Fruit fly (Drosophila melanogaster) whole organism, wandering third instar larva: ENCODE data around the gene GatA.

Source experiments
- Abd-B ChIP-seq: fragments of >200 bp; optimal IDR thresholded peaks from 2 replicates; lab custom pipeline; 2017; ENCODE audit warnings: missing biosample characterization, missing genetic modification characterization
- CG32264 ChIP-seq: fragments of 200-800 bp; sonication (Bioruptor generic); optimal IDR thresholded peaks from 2 replicates; lab custom pipeline; 2016; ENCODE audit warnings: missing biosample characterization, missing genetic modification characterization
- CG9705 ChIP-seq: fragments of 200-800 bp; sonication (Bioruptor generic); optimal IDR thresholded peaks from 2 replicates; lab custom pipeline; 2018; ENCODE audit warnings: missing biosample characterization, mild to moderate bottlenecking, missing genetic modification characterization
- CrebA ChIP-seq: fragments of 200-800 bp; sonication (Bioruptor generic); optimal IDR thresholded peaks from 2 replicates; lab custom pipeline; 2016; ENCODE audit warnings: missing biosample characterization, mild to moderate bottlenecking, missing genetic modification characterization, borderline replicate concordance
- Dfd ChIP-seq: fragments of >200 bp; optimal IDR thresholded peaks from 2 replicates; lab custom pipeline; 2017; ENCODE audit warnings: missing biosample characterization, missing genetic modification characterization
- Dif ChIP-seq: fragments of 200-275, 200-300 bp; sonication (Bioruptor generic); optimal IDR thresholded peaks from 2 replicates; lab custom pipeline; 2018; ENCODE audit warnings: missing biosample characterization, missing genetic modification characterization; ENCODE audit not compliant: partially characterized antibody
- GATAd ChIP-seq: sonication (Bioruptor generic); optimal IDR thresholded peaks from 2 replicates; lab custom pipeline; 2016; ENCODE audit warnings: missing biosample characterization, missing genetic modification characterization
- HLH106 ChIP-seq: fragments of 200-800 bp; optimal IDR thresholded peaks from 3 replicates; lab custom pipeline; 2019; ENCODE audit warnings: missing biosample characterization, mild to moderate bottlenecking, missing genetic modification characterization, moderate library complexity
- Hnf4 ChIP-seq: fragments of 200-800 bp; sonication (Bioruptor generic); optimal IDR thresholded peaks from 2 replicates; lab custom pipeline; 2016; ENCODE audit warnings: missing biosample characterization, mild to moderate bottlenecking, missing genetic modification characterization
- Hr78 ChIP-seq: fragments of >200 bp; optimal IDR thresholded peaks from 2 replicates; lab custom pipeline; 2017; ENCODE audit warnings: missing biosample characterization, missing genetic modification characterization
- Hr83 ChIP-seq: fragments of 200-300 bp; sonication (Bioruptor generic); optimal IDR thresholded peaks from 2 replicates; lab custom pipeline; 2016; ENCODE audit warnings: missing biosample characterization, mild to moderate bottlenecking, missing genetic modification characterization, moderate library complexity; ENCODE audit not compliant: poor library complexity, severe bottlenecking
- Jra ChIP-seq: sonication (Bioruptor generic); optimal IDR thresholded peaks from 2 replicates; lab custom pipeline; 2016; ENCODE audit warnings: missing biosample characterization, missing genetic modification characterization
- Mio ChIP-seq: sonication (Bioruptor generic); optimal IDR thresholded peaks from 2 replicates; lab custom pipeline; 2016; ENCODE audit warnings: missing biosample characterization, missing genetic modification characterization
- Myc ChIP-seq: fragments of >200 bp; optimal IDR thresholded peaks from 2 replicates; lab custom pipeline; 2017
- N ChIP-seq: fragments of >200 bp; optimal IDR thresholded peaks from 2 replicates; lab custom pipeline; 2018; ENCODE audit warnings: missing biosample characterization, missing external identifiers, missing genetic modification characterization
- OdsH ChIP-seq: fragments of 200-800 bp; sonication (Bioruptor generic); optimal IDR thresholded peaks from 2 replicates; lab custom pipeline; 2016; ENCODE audit warnings: missing biosample characterization, mild to moderate bottlenecking, missing genetic modification characterization
- Rel ChIP-seq, 2 experiments: fragments of 200-800 bp; sonication (Bioruptor generic) in 1 of 2; optimal IDR thresholded peaks; 2 replicates in 1 of 2; 3 replicates in 1 of 2; lab custom pipeline; 2016 to 2019; ENCODE audit warnings: mild to moderate bottlenecking in 2 of 2, missing biosample characterization in 2 of 2, missing genetic modification characterization in 2 of 2, moderate library complexity in 1 of 2
- Sp1 ChIP-seq: fragments of 200-800 bp; sonication (Bioruptor generic); optimal IDR thresholded peaks from 3 replicates; lab custom pipeline; 2019; ENCODE audit warnings: missing biosample characterization, mild to moderate bottlenecking, missing genetic modification characterization, moderate library complexity
- Vsx2 ChIP-seq: fragments of 200-300, 225-300 bp; sonication (Bioruptor generic); optimal IDR thresholded peaks from 2 replicates; lab custom pipeline; 2018; ENCODE audit warnings: missing biosample characterization, missing genetic modification characterization; ENCODE audit not compliant: partially characterized antibody
- br ChIP-seq: fragments of 200-800 bp; sonication (Bioruptor generic); optimal IDR thresholded peaks from 2 replicates; lab custom pipeline; 2016; ENCODE audit warnings: missing biosample characterization, missing genetic modification characterization
- brk ChIP-seq: fragments of 200-800 bp; sonication (Bioruptor generic); optimal IDR thresholded peaks from 2 replicates; lab custom pipeline; 2016; ENCODE audit warnings: missing biosample characterization, mild to moderate bottlenecking, missing genetic modification characterization
- dl ChIP-seq, 2 experiments: fragments of 175-275, 200-275 bp in 1 of 2; fragments of 200-275 bp in 1 of 2; sonication (Bioruptor generic); optimal IDR thresholded peaks; lab custom pipeline; 2018; ENCODE audit warnings: mild to moderate bottlenecking in 2 of 2, missing biosample characterization in 2 of 2, missing genetic modification characterization in 2 of 2, moderate library complexity in 2 of 2; ENCODE audit not compliant: partially characterized antibody in 2 of 2, insufficient read depth in 1 of 2
- dmrt93B ChIP-seq: fragments of 200-800 bp; sonication (Bioruptor generic); optimal IDR thresholded peaks from 2 replicates; lab custom pipeline; 2018; ENCODE audit warnings: missing biosample characterization, mild to moderate bottlenecking, missing genetic modification characterization
- dsf ChIP-seq: sonication (Bioruptor generic); optimal IDR thresholded peaks from 2 replicates; lab custom pipeline; 2016; ENCODE audit warnings: missing biosample characterization, missing genetic modification characterization, borderline replicate concordance
- ey ChIP-seq: fragments of 200-800 bp; sonication (Bioruptor generic); optimal IDR thresholded peaks from 2 replicates; lab custom pipeline; 2016; ENCODE audit warnings: missing biosample characterization, missing genetic modification characterization
- foxo ChIP-seq, 2 experiments: fragments of 200-800 bp; sonication (Bioruptor generic); optimal IDR thresholded peaks; 2 replicates in 1 of 2; 3 replicates in 1 of 2; lab custom pipeline; 2016 to 2017; ENCODE audit warnings: missing biosample characterization in 2 of 2, missing genetic modification characterization in 2 of 2
- fru ChIP-seq: fragments of 200-800 bp; sonication (Bioruptor generic); optimal IDR thresholded peaks from 3 replicates; lab custom pipeline; 2016; ENCODE audit warnings: missing biosample characterization, mild to moderate bottlenecking, missing genetic modification characterization
- h ChIP-seq: fragments of 200-800 bp; sonication (Bioruptor generic); optimal IDR thresholded peaks from 3 replicates; lab custom pipeline; 2016; ENCODE audit warnings: missing biosample characterization, mild to moderate bottlenecking, missing genetic modification characterization
- jim ChIP-seq: fragments of 175-275, 200-325 bp; sonication (Bioruptor generic); optimal IDR thresholded peaks from 2 replicates; lab custom pipeline; 2016; ENCODE audit warnings: missing biosample characterization, mild to moderate bottlenecking, missing genetic modification characterization
- lola ChIP-seq: fragments of >200 bp; optimal IDR thresholded peaks from 2 replicates; lab custom pipeline; 2017; ENCODE audit warnings: missing biosample characterization, missing genetic modification characterization
- pan ChIP-seq: fragments of >200 bp; optimal IDR thresholded peaks from 2 replicates; lab custom pipeline; 2017
- psq ChIP-seq: fragments of 200-800 bp; sonication (Bioruptor generic); optimal IDR thresholded peaks from 3 replicates; lab custom pipeline; 2017; ENCODE audit warnings: missing biosample characterization, mild to moderate bottlenecking, missing genetic modification characterization, moderate library complexity
- rgr ChIP-seq: fragments of 200-800 bp; sonication (Bioruptor generic); optimal IDR thresholded peaks from 3 replicates; lab custom pipeline; 2016; ENCODE audit warnings: missing biosample characterization, mild to moderate bottlenecking, missing genetic modification characterization
- sage ChIP-seq: fragments of 200-800 bp; sonication (Bioruptor generic); optimal IDR thresholded peaks from 2 replicates; lab custom pipeline; 2016; ENCODE audit warnings: missing biosample characterization, mild to moderate bottlenecking, missing genetic modification characterization
- sv ChIP-seq: fragments of 200-800 bp; sonication (Bioruptor generic); optimal IDR thresholded peaks from 3 replicates; lab custom pipeline; 2016; ENCODE audit warnings: missing biosample characterization, missing genetic modification characterization
- tai ChIP-seq: sonication (Bioruptor generic); optimal IDR thresholded peaks from 2 replicates; lab custom pipeline; 2016; ENCODE audit warnings: missing biosample characterization, missing genetic modification characterization
- usp ChIP-seq: fragments of >200 bp; optimal IDR thresholded peaks from 2 replicates; lab custom pipeline; 2017; ENCODE audit warnings: missing biosample characterization, missing genetic modification characterization
- woc ChIP-seq: sonication (Bioruptor generic); optimal IDR thresholded peaks from 2 replicates; lab custom pipeline; 2016; ENCODE audit warnings: missing biosample characterization, mild to moderate bottlenecking, missing genetic modification characterization

The GatA gene

dm6 chr3R:18983614-18984185 lies 45.0 kb downstream of the GatA start, which contains the start of the genes snRNP-U1-C and gukh:
Gene snRNP-U1-C, minus strand, starts transcription at chr3R:18983650.
Gene gukh, plus strand, starts transcription at chr3R:18984025.
- TF ChIP-seq CrebA (GFP tag; lab: Kevin White, UChicago) (no peak), tai (GFP tag; lab: Kevin White, UChicago) (no peak), brk (GFP tag; lab: Kevin White, UChicago) (peak; percentile 91), dmrt93B (GFP tag; lab: Kevin White, UChicago) (no peak), sv (GFP tag; lab: Kevin White, UChicago) (peak; percentile 82), Sp1 (peak; percentile 69), HLH106 (peak; percentile 83), Vsx2 (GFP tag; lab: Kevin White, UChicago) (no peak), dl (GFP tag; optimal IDR thresholded peaks at IDR 0.05; lab: Kevin White, UChicago; ENCODE audit: insufficient read depth in 1 of 2, partially characterized antibody in 2 of 2) (no peak), foxo (GFP tag; optimal IDR thresholded peaks at IDR 0.05; lab: Kevin White, UChicago) (peak in 1 of 2 experiments; percentile 72), pan (lab: Kevin White, UChicago) (no peak), h (peak; percentile 70), CG9705 (GFP tag; lab: Kevin White, UChicago) (peak; percentile 62), jim (GFP tag; lab: Kevin White, UChicago) (no peak), Myc (lab: Kevin White, UChicago) (no peak), usp (GFP tag; lab: Kevin White, UChicago) (no peak), CG32264 (no peak), Abd-B (no peak), GATAd (GFP tag; lab: Kevin White, UChicago) (no peak), OdsH (GFP tag; lab: Kevin White, UChicago) (peak; percentile 77), rgr (GFP tag; lab: Kevin White, UChicago) (peak; percentile 84), Dfd (no peak), Mio (no peak), Dif (GFP tag; lab: Kevin White, UChicago) (no peak), Hnf4 (peak; percentile 72), sage (GFP tag; lab: Kevin White, UChicago) (peak; percentile 65), Hr83 (GFP tag; lab: Kevin White, UChicago) (peak; percentile 62), woc (no peak), Jra (GFP tag; lab: Kevin White, UChicago) (peak; percentile 36), Rel (GFP tag; optimal IDR thresholded peaks at IDR 0.05; lab: Kevin White, UChicago) (no peak), Rel (tag; optimal IDR thresholded peaks at IDR 0.05; lab: Kevin White, UChicago) (peak; percentile 69), dsf (GFP tag; lab: Kevin White, UChicago) (peak; percentile 36), Hr78 (GFP tag; lab: Kevin White, UChicago) (no peak), fru (GFP tag; lab: Kevin White, UChicago) (peak; percentile 54), ey (peak; percentile 58), br (GFP tag; lab: Kevin White, UChicago) (peak; percentile 44), lola (GFP tag; lab: Kevin White, UChicago) (no peak), N (GFP tag; lab: Kevin White, UChicago) (no peak), psq (GFP tag; lab: Kevin White, UChicago) (peak; percentile 70)

- TF ChIP-seq jim (GFP tag; lab: Kevin White, UChicago) (peak; percentile 41), pan (lab: Kevin White, UChicago) (no peak)
Measured at dm6 chr3R:18980863-18981536, 47.7 kb downstream of the GatA start, which contains the start of the genes dnk and Smu1. Gene dnk, plus strand, starts transcription at chr3R:18980995. Gene Smu1, minus strand, starts transcription at chr3R:18981324.
